Fruit fly (Drosophila melanogaster) Kc167 (cell line): ENCODE measurements around the gene Ets21C.

Experiments
- Myc ChIP-seq: fragments of >200 bp; optimal IDR thresholded peaks from 2 replicates; lab custom pipeline; 2017; ENCODE audit warnings: missing external identifiers
- h ChIP-seq: fragments of >200 bp; optimal IDR thresholded peaks from 3 replicates; lab custom pipeline; 2018; ENCODE audit warnings: missing external identifiers
- insv ChIP-seq: fragments of >200 bp; optimal IDR thresholded peaks from 3 replicates; lab custom pipeline; 2018; ENCODE audit warnings: missing external identifiers
- ttk ChIP-seq: sonication (Bioruptor generic); optimal IDR thresholded peaks from 2 replicates; lab custom pipeline; 2017; ENCODE audit warnings: missing external identifiers

- TF ChIP-seq ttk (lab: Kevin White, UChicago) = no peak
- no peak for TF ChIP-seq Myc
- no peak for TF ChIP-seq h (lab: Kevin White, UChicago)
- no peak for TF ChIP-seq insv (lab: Kevin White, UChicago)
Measured at dm6 chr2L:533734-534133, 19.0 kb downstream of the Ets21C start.
